Fruit fly (Drosophila melanogaster): Measurements from ENCODE around the gene CG43221.

DNA sequence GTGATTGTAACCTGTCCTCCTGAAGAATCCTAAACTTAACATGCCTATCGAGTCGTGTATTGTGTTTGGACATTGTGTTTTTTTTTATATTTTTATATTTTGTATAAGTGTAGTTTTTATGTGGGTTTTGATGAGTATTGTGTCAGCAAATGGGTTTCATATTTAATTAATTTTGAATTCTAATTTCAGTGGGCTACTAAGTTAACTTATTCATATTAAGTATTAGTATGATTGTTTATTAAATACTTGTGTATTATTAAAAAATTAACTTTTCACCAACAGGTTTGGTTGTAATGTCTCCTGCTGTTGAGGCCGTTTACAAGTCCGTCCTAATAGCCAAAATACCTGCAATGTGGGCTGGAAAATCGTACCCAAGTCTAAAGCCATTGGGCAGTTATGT lies 38.9 kb downstream of the CG43221 start, which contains the start of gene CG15143:
- TF ChIP-seq usp (GFP tag; optimal IDR thresholded peaks at IDR 0.05) (no peak), psq (optimal IDR thresholded peaks at IDR 0.05) (no peak), pan (optimal IDR thresholded peaks at IDR 0.05) (no peak), CG8478 (optimal IDR thresholded peaks at IDR 0.05) (no peak)

Measured in whole organism.